Worm (Caenorhabditis elegans) whole organism, young adult: ENCODE results near the gene ets-7.

Experiments used
- T26A5.8 ChIP-seq: sonication (generic microtip); optimal IDR thresholded peaks from 2 replicates; lab custom pipeline; 2016; ENCODE audit warnings: missing genetic modification characterization, missing compliant biosample characterization
- atf-7 ChIP-seq: sonication (generic microtip); optimal IDR thresholded peaks from 2 replicates; lab custom pipeline; 2017; ENCODE audit warnings: mild to moderate bottlenecking, missing genetic modification characterization, missing compliant biosample characterization
- bed-2 ChIP-seq: fragments of 200-800 bp; sonication (Bioruptor generic); IDR thresholded peaks from 2 replicates; pipeline ENCODE4 v1.3.6; 2022; ENCODE audit warnings: missing genetic modification reagents, missing genetic modification characterization, missing compliant biosample characterization
- cebp-1 ChIP-seq, 2 experiments: fragments of 200-800 bp in 1 of 2; sonication (Bioruptor generic) in 1 of 2; sonication (generic microtip) in 1 of 2; IDR thresholded peaks in 1 of 2; optimal IDR thresholded peaks in 1 of 2; 2 replicates each; pipeline versions ENCODE4 v1.3.6 to Lab custom; 2017 to 2022; ENCODE audit warnings: missing compliant biosample characterization in 2 of 2, missing genetic modification characterization in 2 of 2, mild to moderate bottlenecking in 1 of 2, missing genetic modification reagents in 1 of 2, moderate library complexity in 1 of 2
- ceh-27 ChIP-seq: fragments of 200-800 bp; sonication (Bioruptor generic); optimal IDR thresholded peaks from 2 replicates; lab custom pipeline; 2018; ENCODE audit warnings: mild to moderate bottlenecking, missing genetic modification characterization, moderate library complexity, missing compliant biosample characterization
- let-526 ChIP-seq: fragments of 200-800 bp; sonication (Bioruptor generic); IDR thresholded peaks from 2 replicates; pipeline ENCODE4 v1.3.6; 2022; ENCODE audit warnings: missing genetic modification reagents, missing genetic modification characterization, missing compliant biosample characterization
- madf-8 ChIP-seq: fragments of 200-800 bp; sonication (Bioruptor generic); conservative IDR thresholded peaks from 2 replicates; pipeline ENCODE4 v1.3.6; 2022; ENCODE audit warnings: missing genetic modification reagents, missing genetic modification characterization, missing compliant biosample characterization
- nfyb-1 ChIP-seq: fragments of 200-800 bp; sonication (Bioruptor generic); IDR thresholded peaks from 2 replicates; pipeline ENCODE4 v1.3.6; 2022; ENCODE audit warnings: missing genetic modification reagents, missing genetic modification characterization, missing compliant biosample characterization
- nhr-90 ChIP-seq: sonication (generic microtip); optimal IDR thresholded peaks from 2 replicates; lab custom pipeline; 2016; ENCODE audit warnings: missing genotype, mild to moderate bottlenecking, missing genetic modification characterization, missing compliant biosample characterization
- rec-8 ChIP-seq, 2 experiments: sonication (generic microtip); optimal IDR thresholded peaks; 2 replicates each; lab custom pipeline; 2016; ENCODE audit warnings: mild to moderate bottlenecking in 2 of 2, missing genetic modification characterization in 2 of 2, missing genetic modification reagents in 2 of 2, missing genotype in 2 of 2, missing biosample characterization in 1 of 2, missing compliant biosample characterization in 1 of 2, moderate library complexity in 1 of 2
- sea-2 ChIP-seq: fragments of 200-800 bp; sonication (Bioruptor generic); IDR thresholded peaks from 2 replicates; pipeline ENCODE4 v1.3.6; 2022; ENCODE audit warnings: missing genetic modification characterization, missing compliant biosample characterization
- snpc-1.3 ChIP-seq: sonication (generic microtip); optimal IDR thresholded peaks from 2 replicates; lab custom pipeline; 2017; ENCODE audit warnings: missing genetic modification characterization, mild to moderate bottlenecking, missing compliant biosample characterization, antibody characterized with exemption, moderate library complexity, missing genotype, missing genetic modification reagents; ENCODE audit not compliant: insufficient read depth
- unc-130 ChIP-seq: sonication (generic microtip); optimal IDR thresholded peaks from 2 replicates; lab custom pipeline; 2016; ENCODE audit warnings: missing genetic modification reagents, missing genetic modification characterization, missing compliant biosample characterization
- unc-62 ChIP-seq: fragments of 150-350 bp; optimal IDR thresholded peaks from 2 replicates; lab custom pipeline; 2014; ENCODE audit warnings: missing biosample characterization, missing genetic modification reagents, missing genetic modification characterization

- TF ChIP-seq unc-130 (GFP tag; lab: Kevin White, UChicago) = no peak
- TF ChIP-seq sea-2 (GFP tag; lab: Robert Waterston, UW) = no peak
- no peak for TF ChIP-seq nhr-90 (tag; lab: Kevin White, UChicago)
- no peak for TF ChIP-seq madf-8 (GFP tag; lab: Robert Waterston, UW)
- no peak for TF ChIP-seq nfyb-1 (GFP tag; lab: Robert Waterston, UW)
- TF ChIP-seq cebp-1 (GFP tag; IDR thresholded peaks at IDR 0.05; lab: Robert Waterston, UW) = no peak
- TF ChIP-seq cebp-1 (tag; optimal IDR thresholded peaks at IDR 0.05; lab: Kevin White, UChicago) = no peak
- TF ChIP-seq let-526 (GFP tag; lab: Robert Waterston, UW) = no peak
- no peak for TF ChIP-seq T26A5.8 (tag; lab: Kevin White, UChicago)
- TF ChIP-seq atf-7 (tag; lab: Kevin White, UChicago) = no peak
- no peak for TF ChIP-seq bed-2 (GFP tag; lab: Robert Waterston, UW)
- TF ChIP-seq snpc-1.3 (tag; lab: Kevin White, UChicago) = no peak
- TF ChIP-seq unc-62 (GFP tag; lab: Kevin White, UChicago) = no peak
- no peak for TF ChIP-seq ceh-27 (GFP tag; lab: Kevin White, UChicago)
- no peak for TF ChIP-seq rec-8 (tag; optimal IDR thresholded peaks at IDR 0.05; lab: Kevin White, UChicago)
These were observed 46.3 kb upstream of the ets-7 start, which contains the start of gene clec-213 for ce11 chrV:7604858-7605257.
